Worm (Caenorhabditis elegans): ENCODE data around the gene his-39.

DNA sequence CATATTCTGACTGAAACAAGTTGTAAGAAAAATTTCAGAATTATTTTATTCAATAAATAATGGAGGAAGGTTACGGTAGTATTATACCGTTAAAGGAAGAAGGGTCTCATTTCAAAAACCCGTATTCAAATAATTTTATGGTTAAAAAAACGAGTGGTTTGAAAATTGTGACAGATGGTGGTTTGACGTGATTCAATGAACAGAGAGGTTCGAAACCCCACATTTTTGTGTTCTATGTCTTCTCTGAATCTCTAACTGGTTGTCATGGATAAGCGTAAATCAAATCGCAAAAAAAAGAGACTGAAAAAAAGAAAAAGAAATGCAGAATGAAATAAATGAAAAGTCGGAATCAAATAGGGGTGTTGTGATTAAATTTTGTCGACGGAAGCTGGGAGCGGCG is 29.0 kb upstream of the his-39 start, which contains the start of gene ZK994.6:
- no peak for TF ChIP-seq mdl-1 (tag; optimal IDR thresholded peaks at IDR 0.05)
- no peak for TF ChIP-seq ztf-11 (tag; optimal IDR thresholded peaks at IDR 0.05)
- no peak for TF ChIP-seq ceh-16 (tag; optimal IDR thresholded peaks at IDR 0.05)
- no peak for TF ChIP-seq blmp-1 (tag; optimal IDR thresholded peaks at IDR 0.05; ENCODE audit: insufficient read depth)
- TF ChIP-seq skn-1 (tag; optimal IDR thresholded peaks at IDR 0.05), result no peak
- no peak for TF ChIP-seq R02D3.7 (tag; optimal IDR thresholded peaks at IDR 0.05)
- no peak for TF ChIP-seq nhr-23 (tag; optimal IDR thresholded peaks at IDR 0.05)
- no peak for TF ChIP-seq nhr-25 (tag; optimal IDR thresholded peaks at IDR 0.05)
- TF ChIP-seq elt-3 (tag; optimal IDR thresholded peaks at IDR 0.05), result no peak
- no peak for TF ChIP-seq lin-39 (tag; optimal IDR thresholded peaks at IDR 0.05)
- no peak for TF ChIP-seq unc-55 (GFP tag; optimal IDR thresholded peaks at IDR 0.05)
- TF ChIP-seq nhr-12 (tag; optimal IDR thresholded peaks at IDR 0.05), result no peak

Measured in whole organism, L2 larva.